Worm (Caenorhabditis elegans) whole organism, young adult: ENCODE measurements around the gene Y46G5A.7.

Experiments
- B0336.3 ChIP-seq: fragments of 200-800 bp; sonication (Bioruptor generic); IDR thresholded peaks from 2 replicates; pipeline ENCODE4 v1.3.6; 2022; ENCODE audit warnings: missing genetic modification characterization, missing compliant biosample characterization
- C06A6.2 ChIP-seq: fragments of 200-800 bp; sonication (Bioruptor generic); conservative IDR thresholded peaks from 2 replicates; pipeline ENCODE4 v1.3.6; 2022; ENCODE audit warnings: missing genetic modification characterization, missing compliant biosample characterization
- D2030.7 ChIP-seq: fragments of 200-800 bp; sonication (Bioruptor generic); IDR thresholded peaks from 2 replicates; pipeline ENCODE4 v1.3.6; 2022; ENCODE audit warnings: missing genetic modification reagents, missing genetic modification characterization, missing compliant biosample characterization
- F49E8.2 ChIP-seq: sonication (generic microtip); optimal IDR thresholded peaks from 3 replicates; lab custom pipeline; 2017; ENCODE audit warnings: missing genetic modification characterization, mild to moderate bottlenecking, missing compliant biosample characterization, antibody characterized with exemption, moderate library complexity; ENCODE audit not compliant: insufficient read depth
- Y53F4B.3 ChIP-seq: fragments of 200-800 bp; sonication (Bioruptor generic); IDR thresholded peaks from 2 replicates; pipeline ENCODE4 v1.3.6; 2022; ENCODE audit warnings: missing genetic modification reagents, missing genetic modification characterization, missing compliant biosample characterization
- Y56A3A.18 ChIP-seq: fragments of 200-800 bp; sonication (Bioruptor generic); IDR thresholded peaks from 2 replicates; pipeline ENCODE4 v1.3.6; 2022; ENCODE audit warnings: missing genetic modification reagents, missing genetic modification characterization, missing compliant biosample characterization
- Y95B8A.8 ChIP-seq: fragments of 200-800 bp; sonication (Bioruptor generic); IDR thresholded peaks from 2 replicates; pipeline ENCODE4 v1.3.6; 2022; ENCODE audit warnings: missing genetic modification reagents, missing genetic modification characterization, missing compliant biosample characterization
- ZK185.1 ChIP-seq: sonication (generic microtip); optimal IDR thresholded peaks from 2 replicates; lab custom pipeline; 2016; ENCODE audit warnings: mild to moderate bottlenecking, missing genetic modification characterization, missing compliant biosample characterization; ENCODE audit not compliant: poor library complexity, severe bottlenecking
- akir-1 ChIP-seq: fragments of 200-800 bp; sonication (Bioruptor generic); optimal IDR thresholded peaks from 2 replicates; lab custom pipeline; 2018; ENCODE audit warnings: mild to moderate bottlenecking, missing genetic modification characterization, moderate library complexity, missing compliant biosample characterization
- ama-1 ChIP-seq, 3 experiments: fragments of 150-350 bp in 1 of 3; sonication (generic microtip) in 2 of 3; optimal IDR thresholded peaks; 2 replicates each; lab custom pipeline; 2014 to 2018; ENCODE audit warnings: missing biosample characterization in 2 of 3, missing genetic modification characterization in 2 of 3, missing genetic modification reagents in 2 of 3
- attf-5 ChIP-seq: fragments of 200-800 bp; sonication (Bioruptor generic); optimal IDR thresholded peaks from 2 replicates; lab custom pipeline; 2018; ENCODE audit warnings: mild to moderate bottlenecking, missing genetic modification characterization, missing compliant biosample characterization
- attf-6 ChIP-seq: fragments of 200-800 bp; sonication (Bioruptor generic); IDR thresholded peaks from 2 replicates; pipeline ENCODE4 v1.3.6; 2022; ENCODE audit warnings: missing genetic modification reagents, missing genetic modification characterization, missing compliant biosample characterization
- bed-2 ChIP-seq: fragments of 200-800 bp; sonication (Bioruptor generic); IDR thresholded peaks from 2 replicates; pipeline ENCODE4 v1.3.6; 2022; ENCODE audit warnings: missing genetic modification reagents, missing genetic modification characterization, missing compliant biosample characterization
- cebp-1 ChIP-seq, 2 experiments: fragments of 200-800 bp in 1 of 2; sonication (Bioruptor generic) in 1 of 2; sonication (generic microtip) in 1 of 2; IDR thresholded peaks in 1 of 2; optimal IDR thresholded peaks in 1 of 2; 2 replicates each; pipeline versions ENCODE4 v1.3.6 to Lab custom; 2017 to 2022; ENCODE audit warnings: missing compliant biosample characterization in 2 of 2, missing genetic modification characterization in 2 of 2, mild to moderate bottlenecking in 1 of 2, missing genetic modification reagents in 1 of 2, moderate library complexity in 1 of 2
- cebp-2 ChIP-seq: fragments of 200-800 bp; sonication (Bioruptor generic); IDR thresholded peaks from 2 replicates; pipeline ENCODE4 v1.3.6; 2022; ENCODE audit warnings: missing genetic modification characterization, missing compliant biosample characterization
- ceh-79 ChIP-seq: sonication (generic microtip); optimal IDR thresholded peaks from 2 replicates; lab custom pipeline; 2017; ENCODE audit warnings: mild to moderate bottlenecking, missing genetic modification characterization, missing compliant biosample characterization
- chd-7 ChIP-seq: sonication (generic microtip); optimal IDR thresholded peaks from 2 replicates; lab custom pipeline; 2016; ENCODE audit warnings: mild to moderate bottlenecking, missing genetic modification characterization, moderate library complexity, missing compliant biosample characterization
- die-1 ChIP-seq: sonication (generic microtip); optimal IDR thresholded peaks from 2 replicates; lab custom pipeline; 2016; ENCODE audit warnings: missing genotype, mild to moderate bottlenecking, missing genetic modification characterization, missing compliant biosample characterization
- dpff-1 ChIP-seq: sonication (generic microtip); optimal IDR thresholded peaks from 2 replicates; lab custom pipeline; 2017; ENCODE audit warnings: mild to moderate bottlenecking, missing genetic modification characterization, missing compliant biosample characterization
- dpl-1 ChIP-seq: fragments of 150-350 bp; optimal IDR thresholded peaks from 2 replicates; lab custom pipeline; 2014; ENCODE audit warnings: missing biosample characterization, missing genetic modification reagents, missing genetic modification characterization
- egl-44 ChIP-seq: fragments of 200-800 bp; sonication (Bioruptor generic); IDR thresholded peaks from 2 replicates; pipeline ENCODE4 v1.3.6; 2022; ENCODE audit warnings: missing genetic modification reagents, missing genetic modification characterization, missing compliant biosample characterization
- ekl-4 ChIP-seq: fragments of 200-800 bp; sonication (Bioruptor generic); IDR thresholded peaks from 2 replicates; pipeline ENCODE4 v1.3.6; 2022; ENCODE audit warnings: missing genetic modification reagents, missing genetic modification characterization, missing compliant biosample characterization
- ets-4 ChIP-seq: fragments of 200-800 bp; sonication (Bioruptor generic); optimal IDR thresholded peaks from 2 replicates; lab custom pipeline; 2018; ENCODE audit warnings: mild to moderate bottlenecking, missing genetic modification characterization, missing compliant biosample characterization
- him-1 ChIP-seq: sonication (generic microtip); optimal IDR thresholded peaks from 2 replicates; lab custom pipeline; 2016; ENCODE audit warnings: missing genotype, missing genetic modification reagents, missing genetic modification characterization, missing compliant biosample characterization
- hmg-1.2 ChIP-seq: fragments of 200-800 bp; sonication (Bioruptor generic); IDR thresholded peaks from 2 replicates; pipeline ENCODE4 v1.3.6; 2022; ENCODE audit warnings: missing genetic modification reagents, missing genetic modification characterization, missing compliant biosample characterization
- lag-1 ChIP-seq: fragments of 200-800 bp; sonication (Bioruptor generic); IDR thresholded peaks from 2 replicates; pipeline ENCODE4 v1.3.6; 2022; ENCODE audit warnings: missing genetic modification reagents, missing genetic modification characterization, missing compliant biosample characterization
- let-607 ChIP-seq, 2 experiments: fragments of 200-800 bp in 1 of 2; sonication (Bioruptor generic) in 1 of 2; sonication (generic microtip) in 1 of 2; optimal IDR thresholded peaks; 2 replicates each; lab custom pipeline; 2016 to 2018; ENCODE audit warnings: mild to moderate bottlenecking in 2 of 2, missing compliant biosample characterization in 2 of 2, missing genetic modification characterization in 2 of 2, moderate library complexity in 2 of 2, missing genotype in 1 of 2
- lin-26 ChIP-seq: fragments of 200-800 bp; sonication (Bioruptor generic); IDR thresholded peaks from 2 replicates; pipeline ENCODE4 v1.3.6; 2022; ENCODE audit warnings: missing genetic modification reagents, missing genetic modification characterization, missing compliant biosample characterization
- lin-35 ChIP-seq, 3 experiments: fragments of 150-350 bp in 2 of 3; sonication (generic microtip) in 1 of 3; optimal IDR thresholded peaks; 2 replicates each; lab custom pipeline; 2014 to 2018; ENCODE audit warnings: missing biosample characterization in 3 of 3, missing genetic modification characterization in 3 of 3, missing genetic modification reagents in 3 of 3
- lsl-1 ChIP-seq: fragments of 200-800 bp; sonication (Bioruptor generic); optimal IDR thresholded peaks from 2 replicates; lab custom pipeline; 2018; ENCODE audit warnings: mild to moderate bottlenecking, missing genetic modification characterization, moderate library complexity, missing compliant biosample characterization
- madf-3 ChIP-seq: fragments of 200-800 bp; sonication (Bioruptor generic); IDR thresholded peaks from 2 replicates; pipeline ENCODE4 v1.3.6; 2022; ENCODE audit warnings: missing genetic modification reagents, missing genetic modification characterization, missing compliant biosample characterization
- mxl-1 ChIP-seq: sonication (generic microtip); optimal IDR thresholded peaks from 2 replicates; lab custom pipeline; 2016; ENCODE audit warnings: missing genetic modification characterization, missing compliant biosample characterization
- nfya-1 ChIP-seq: sonication (generic microtip); optimal IDR thresholded peaks from 2 replicates; lab custom pipeline; 2017; ENCODE audit warnings: antibody characterized with exemption, missing compliant biosample characterization, missing genetic modification characterization, borderline replicate concordance; ENCODE audit not compliant: insufficient read depth
- nfya-2 ChIP-seq: fragments of 200-800 bp; sonication (Bioruptor generic); IDR thresholded peaks from 2 replicates; pipeline ENCODE4 v1.3.6; 2022; ENCODE audit warnings: missing genetic modification reagents, missing genetic modification characterization, missing compliant biosample characterization
- nhr-120 ChIP-seq: fragments of 200-800 bp; sonication (Bioruptor generic); IDR thresholded peaks from 2 replicates; pipeline ENCODE4 v1.3.6; 2022; ENCODE audit warnings: missing genetic modification characterization, missing compliant biosample characterization
- nhr-179 ChIP-seq: sonication (generic microtip); optimal IDR thresholded peaks from 2 replicates; lab custom pipeline; 2016; ENCODE audit warnings: mild to moderate bottlenecking, missing genetic modification characterization, missing compliant biosample characterization
- rcor-1 ChIP-seq: fragments of 200-800 bp; sonication (Bioruptor generic); IDR thresholded peaks from 2 replicates; pipeline ENCODE4 v1.3.6; 2022; ENCODE audit warnings: missing genetic modification reagents, missing genetic modification characterization, missing compliant biosample characterization
- repo-1 ChIP-seq: sonication (generic microtip); optimal IDR thresholded peaks from 2 replicates; lab custom pipeline; 2017; ENCODE audit warnings: mild to moderate bottlenecking, missing genetic modification characterization, missing compliant biosample characterization
- sea-2 ChIP-seq: fragments of 200-800 bp; sonication (Bioruptor generic); IDR thresholded peaks from 2 replicates; pipeline ENCODE4 v1.3.6; 2022; ENCODE audit warnings: missing genetic modification characterization, missing compliant biosample characterization
- somi-1 ChIP-seq: fragments of 200-800 bp; sonication (Bioruptor generic); optimal IDR thresholded peaks from 2 replicates; lab custom pipeline; 2018; ENCODE audit warnings: mild to moderate bottlenecking, missing genetic modification characterization, missing compliant biosample characterization
- sptf-2 ChIP-seq: fragments of 200-800 bp; sonication (Bioruptor generic); optimal IDR thresholded peaks from 2 replicates; lab custom pipeline; 2018; ENCODE audit warnings: mild to moderate bottlenecking, missing genetic modification characterization, missing compliant biosample characterization
- tlf-1 ChIP-seq: fragments of 200-800 bp; sonication (Bioruptor generic); optimal IDR thresholded peaks from 2 replicates; lab custom pipeline; 2018; ENCODE audit warnings: mild to moderate bottlenecking, missing genetic modification characterization, missing compliant biosample characterization
- unc-130 ChIP-seq: sonication (generic microtip); optimal IDR thresholded peaks from 2 replicates; lab custom pipeline; 2016; ENCODE audit warnings: missing genetic modification reagents, missing genetic modification characterization, missing compliant biosample characterization
- xnd-1 ChIP-seq: sonication (generic microtip); optimal IDR thresholded peaks from 2 replicates; lab custom pipeline; 2016; ENCODE audit warnings: missing genotype, missing genetic modification reagents, missing genetic modification characterization, missing compliant biosample characterization
- zfh-2 ChIP-seq: fragments of 200-800 bp; sonication (Bioruptor generic); conservative IDR thresholded peaks from 2 replicates; pipeline ENCODE4 v1.3.6; 2022; ENCODE audit warnings: missing genetic modification reagents, missing genetic modification characterization, missing compliant biosample characterization
- ztf-22 ChIP-seq: fragments of 200-800 bp; sonication (Bioruptor generic); optimal IDR thresholded peaks from 2 replicates; lab custom pipeline; 2018; ENCODE audit warnings: mild to moderate bottlenecking, missing genetic modification characterization, moderate library complexity, missing compliant biosample characterization
- ztf-25 ChIP-seq: fragments of 200-800 bp; sonication (Bioruptor generic); IDR thresholded peaks from 2 replicates; pipeline ENCODE4 v1.3.6; 2022; ENCODE audit warnings: missing genetic modification reagents, missing genetic modification characterization, missing compliant biosample characterization
- ztf-28 ChIP-seq: fragments of 200-800 bp; sonication (Bioruptor generic); IDR thresholded peaks from 2 replicates; pipeline ENCODE4 v1.3.6; 2022; ENCODE audit warnings: missing genetic modification reagents, missing genetic modification characterization, missing compliant biosample characterization

The Y46G5A.7 gene

DNA sequence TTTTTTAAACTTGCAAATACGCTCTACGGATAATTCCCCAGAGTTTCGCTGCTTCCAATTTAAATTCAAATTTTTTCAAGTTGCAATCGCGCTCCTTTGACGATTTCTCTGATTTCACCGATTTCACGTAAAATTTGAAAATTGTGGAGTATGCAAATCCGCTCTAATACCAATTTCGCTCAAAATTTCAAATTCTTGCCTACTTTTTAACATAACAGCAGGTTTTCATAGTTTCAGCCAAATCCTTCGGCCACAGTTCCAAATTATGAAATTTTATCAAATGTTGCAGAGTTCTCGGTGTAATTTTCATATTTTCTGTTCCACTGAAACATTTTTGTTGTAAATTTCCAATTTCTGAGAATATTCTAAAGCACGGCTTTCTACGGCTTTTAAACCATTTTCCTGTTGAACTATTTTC lies 31.7 kb upstream of the Y46G5A.7 start, which contains the start of gene alkb-7 (continued):
- TF ChIP-seq dpff-1 (tag; lab: Kevin White, UChicago) (no peak), ets-4 (no peak), ama-1 (optimal IDR thresholded peaks at IDR 0.05; lab: Kevin White, UChicago) (no peak), ama-1 (GFP tag; optimal IDR thresholded peaks at IDR 0.05; lab: Kevin White, UChicago) (peak; percentile 8 to 70), unc-130 (GFP tag; lab: Kevin White, UChicago) (no peak), mxl-1 (no peak), cebp-1 (GFP tag; IDR thresholded peaks at IDR 0.05; lab: Robert Waterston, UW) (peak; percentile 50; the same call in 1 of the 2 replicates), cebp-1 (tag; optimal IDR thresholded peaks at IDR 0.05; lab: Kevin White, UChicago) (peak; percentile 84), zfh-2 (GFP tag; lab: Robert Waterston, UW) (no peak), somi-1 (GFP tag; lab: Kevin White, UChicago) (peak; percentile 30), sea-2 (GFP tag; lab: Robert Waterston, UW) (no peak), ztf-25 (no peak), lsl-1 (GFP tag; lab: Kevin White, UChicago) (no peak), nhr-179 (tag; lab: Kevin White, UChicago) (no peak), ZK185.1 (tag; lab: Kevin White, UChicago) (no peak), attf-5 (no peak), egl-44 (no peak), madf-3 (GFP tag; lab: Robert Waterston, UW) (no peak), akir-1 (GFP tag; lab: Kevin White, UChicago) (no peak), Y95B8A.8 (GFP tag; lab: Robert Waterston, UW) (peak; percentile 10; the same call in 1 of the 2 replicates), bed-2 (no peak), D2030.7 (no peak), attf-6 (GFP tag; lab: Robert Waterston, UW) (0 out of 2 replicates have a peak, but pooled peaks have one; percentile 19), nhr-120 (GFP tag; lab: Robert Waterston, UW) (no peak), Y56A3A.18 (no peak), ztf-28 (no peak), let-607 (tag; optimal IDR thresholded peaks at IDR 0.05; lab: Kevin White, UChicago) (no peak), dpl-1 (GFP tag; lab: Kevin White, UChicago) (no peak), F49E8.2 (tag; lab: Kevin White, UChicago) (no peak), Y53F4B.3 (GFP tag; lab: Robert Waterston, UW) (no peak), repo-1 (peak; percentile 38), tlf-1 (no peak), rcor-1 (GFP tag; lab: Robert Waterston, UW) (no peak), hmg-1.2 (GFP tag; lab: Robert Waterston, UW) (0 out of 2 replicates have a peak, but pooled peaks have one; percentile 4), nfya-1 (tag; lab: Kevin White, UChicago) (no peak), cebp-2 (GFP tag; lab: Robert Waterston, UW) (0 out of 2 replicates have a peak, but pooled peaks have one; percentile 26), sptf-2 (GFP tag; lab: Kevin White, UChicago) (no peak), ztf-22 (no peak), chd-7 (tag; lab: Kevin White, UChicago) (peak; percentile 49), xnd-1 (tag; lab: Kevin White, UChicago) (no peak), die-1 (tag; lab: Kevin White, UChicago) (no peak), lin-26 (GFP tag; lab: Robert Waterston, UW) (no peak), lag-1 (GFP tag; lab: Robert Waterston, UW) (no peak), C06A6.2 (GFP tag; lab: Robert Waterston, UW) (no peak), B0336.3 (GFP tag; lab: Robert Waterston, UW) (peak; percentile 59; the same call in 1 of the 2 replicates), him-1 (tag; lab: Kevin White, UChicago) (peak; percentile 44), ekl-4 (GFP tag; lab: Robert Waterston, UW) (no peak), nfya-2 (no peak), ceh-79 (tag; lab: Kevin White, UChicago) (no peak), lin-35 (GFP tag; optimal IDR thresholded peaks at IDR 0.05; lab: Kevin White, UChicago) (no peak)
